Worm (Caenorhabditis elegans) whole organism, L4 larva: ENCODE measurements around the gene srw-24.

Experiments used
- T20F7.1 ChIP-seq: fragments of 200-800 bp; sonication (Bioruptor generic); optimal IDR thresholded peaks from 2 replicates; lab custom pipeline; 2018; ENCODE audit warnings: mild to moderate bottlenecking, missing genetic modification characterization, missing compliant biosample characterization
- egl-27 ChIP-seq: sonication (generic microtip); optimal IDR thresholded peaks from 3 replicates; lab custom pipeline; 2017; ENCODE audit warnings: missing biosample characterization, missing genetic modification reagents, missing genetic modification characterization
- nhr-48 ChIP-seq: sonication (generic microtip); optimal IDR thresholded peaks from 2 replicates; lab custom pipeline; 2016; ENCODE audit warnings: mild to moderate bottlenecking, missing genetic modification characterization, missing compliant biosample characterization

DNA sequence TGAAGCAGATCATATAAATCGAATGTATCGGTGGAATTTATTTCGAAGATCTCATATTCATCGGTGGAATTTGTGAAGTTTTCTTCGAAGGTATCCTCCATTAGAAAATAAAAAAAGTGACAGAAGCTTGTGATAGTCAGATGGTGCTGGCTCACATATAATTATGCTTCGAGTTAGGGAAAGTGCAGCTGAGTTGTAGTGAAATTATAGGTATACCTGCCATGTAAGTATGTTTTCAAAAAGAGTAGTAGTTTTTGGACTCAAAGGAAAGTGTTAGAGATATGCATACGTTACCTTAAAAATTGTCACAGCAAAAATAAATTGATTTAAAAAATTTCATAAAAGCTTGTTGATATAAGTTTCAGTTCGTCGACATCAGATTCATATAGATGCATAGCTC lies 16.4 kb downstream of the srw-24 start, which contains the start of gene srw-11:
- TF ChIP-seq nhr-48 (tag; lab: Kevin White, UChicago) (no peak), egl-27 (no peak), T20F7.1 (no peak)
